Worm (Caenorhabditis elegans): ENCODE data around the gene srh-62.

srh-62 gene

ce11 chrV:449130-449529, 46.2 kb upstream of the srh-62 start, which contains the start of gene srh-35:
Gene srh-35 (minus strand): TSS chrV:449230.
- no peak for TF ChIP-seq ceh-9 (tag; optimal IDR thresholded peaks at IDR 0.05)
- TF ChIP-seq madf-2 (tag; optimal IDR thresholded peaks at IDR 0.05): no peak
- no peak for TF ChIP-seq pros-1 (tag; optimal IDR thresholded peaks at IDR 0.05)
- no peak for TF ChIP-seq ets-4 (tag; optimal IDR thresholded peaks at IDR 0.05)

ce11 chrV:446988-447387, 44.1 kb upstream of the srh-62 start:
- TF ChIP-seq pag-3 (tag; optimal IDR thresholded peaks at IDR 0.05; ENCODE audit: borderline replicate concordance) (no peak), ceh-45 (GFP tag; IDR thresholded peaks at IDR 0.05) (no peak), dmd-4 (tag; optimal IDR thresholded peaks at IDR 0.05; ENCODE audit: borderline replicate concordance) (peak; percentile 6), sdc-2 (tag; optimal IDR thresholded peaks at IDR 0.05) (peak; percentile 20), ceh-14 (tag; optimal IDR thresholded peaks at IDR 0.05) (no peak), unc-55 (GFP tag; optimal IDR thresholded peaks at IDR 0.05) (no peak), elt-2 (tag; optimal IDR thresholded peaks at IDR 0.05) (no peak), unc-86 (tag; optimal IDR thresholded peaks at IDR 0.05) (no peak), ets-4 (tag; optimal IDR thresholded peaks at IDR 0.05) (no peak), fkh-10 (GFP tag; optimal IDR thresholded peaks at IDR 0.05) (no peak), rnt-1 (tag; optimal IDR thresholded peaks at IDR 0.05) (no peak), lim-6 (tag; optimal IDR thresholded peaks at IDR 0.05) (no peak), eyg-1 (tag; optimal IDR thresholded peaks at IDR 0.05) (no peak), unc-3 (GFP tag; conservative IDR thresholded peaks at IDR 0.05) (no peak), unc-3 (tag; optimal IDR thresholded peaks at IDR 0.05) (no peak), pha-4 (tag; optimal IDR thresholded peaks at IDR 0.05) (no peak), ceh-34 (tag; optimal IDR thresholded peaks at IDR 0.05) (no peak), dve-1 (tag; optimal IDR thresholded peaks at IDR 0.05) (no peak), hlh-6 (tag; optimal IDR thresholded peaks at IDR 0.05) (peak; percentile 18), nhr-232 (tag; optimal IDR thresholded peaks at IDR 0.05) (no peak), ceh-48 (tag; optimal IDR thresholded peaks at IDR 0.05) (no peak)

DNA sequence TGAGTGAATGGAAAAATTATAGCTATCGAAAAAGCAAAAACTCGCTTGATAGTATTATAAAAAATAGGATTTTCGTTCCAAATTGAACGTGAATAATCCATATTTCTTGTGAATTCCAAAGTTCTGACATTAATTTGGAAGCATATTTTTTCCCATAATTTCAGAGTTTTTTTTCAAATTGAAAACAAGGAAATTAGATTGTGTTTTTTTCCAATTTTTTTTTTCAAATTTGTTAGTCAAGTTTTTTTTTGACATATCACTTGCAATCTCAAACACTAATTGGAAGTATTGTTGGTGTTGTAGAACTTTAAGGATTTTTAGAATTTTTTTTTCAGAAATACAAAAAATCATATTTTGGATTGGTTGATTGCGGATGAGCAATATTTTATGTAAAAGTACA, 43.6 kb upstream of the srh-62 start, which contains the start of gene srh-34:
Gene srh-34, minus strand, starts transcription at position 101 of the 400 bp plus-strand sequence.
- TF ChIP-seq lin-11 (tag; optimal IDR thresholded peaks at IDR 0.05): no peak
- no peak for TF ChIP-seq syd-9 (tag; optimal IDR thresholded peaks at IDR 0.05)

DNA sequence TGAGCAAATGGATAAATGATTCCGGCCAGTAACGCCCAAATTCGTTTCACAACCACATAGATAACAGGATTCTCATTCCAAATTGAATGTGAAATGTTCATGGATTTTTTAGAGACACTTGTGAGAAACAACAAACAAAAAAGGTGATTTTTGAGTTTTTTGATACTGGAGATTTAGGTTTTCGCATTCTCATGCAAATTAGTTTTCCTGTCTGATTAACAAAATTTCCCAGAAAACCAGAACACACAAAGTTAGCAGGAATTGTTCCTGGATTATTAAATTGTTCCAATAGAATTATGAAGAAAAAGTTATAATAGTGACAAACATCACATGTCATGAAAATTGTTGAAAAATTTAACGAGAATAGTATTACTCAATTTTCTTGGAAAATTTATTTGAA, 40.3 kb upstream of the srh-62 start, which contains the start of gene srh-33:
Gene srh-33, minus strand, starts transcription at position 101 of the 400 bp plus-strand sequence.
- TF ChIP-seq pat-9 (tag; optimal IDR thresholded peaks at IDR 0.05) (no peak), fax-1 (tag; optimal IDR thresholded peaks at IDR 0.05) (no peak), nfya-1 (tag; optimal IDR thresholded peaks at IDR 0.05) (no peak), madf-2 (tag; optimal IDR thresholded peaks at IDR 0.05) (no peak), elt-4 (tag; optimal IDR thresholded peaks at IDR 0.05) (no peak)

ce11 chrV:440923-441322, 38.0 kb upstream of the srh-62 start, which contains the start of gene B0554.7:
Gene B0554.7 (minus strand): TSS chrV:441023.
- TF ChIP-seq sox-2 (GFP tag; IDR thresholded peaks at IDR 0.05) (no peak), nhr-11 (tag; optimal IDR thresholded peaks at IDR 0.05) (no peak), eyg-1 (tag; optimal IDR thresholded peaks at IDR 0.05) (no peak), gmeb-2 (tag; optimal IDR thresholded peaks at IDR 0.05) (no peak), mec-3 (tag; optimal IDR thresholded peaks at IDR 0.05; ENCODE audit: borderline replicate concordance) (no peak), lim-6 (tag; optimal IDR thresholded peaks at IDR 0.05) (no peak), zip-5 (tag; optimal IDR thresholded peaks at IDR 0.05) (no peak)

All from whole organism, late embryonic.